Worm (Caenorhabditis elegans) whole organism, midembryonic: ENCODE data around the gene trap-4.

Experiments used
- T22C8.4 ChIP-seq: fragments of 200-800 bp; sonication (Bioruptor generic); IDR thresholded peaks from 2 replicates; pipeline ENCODE4 v1.3.6; 2022; ENCODE audit warnings: missing genetic modification characterization, missing compliant biosample characterization
- cog-1 ChIP-seq: sonication (generic microtip); optimal IDR thresholded peaks from 2 replicates; lab custom pipeline; 2016; ENCODE audit warnings: missing genetic modification characterization, missing compliant biosample characterization
- flt-1 ChIP-seq: fragments of 200-800 bp; sonication (Bioruptor generic); IDR thresholded peaks from 2 replicates; pipeline ENCODE4 v1.3.6; 2022; ENCODE audit warnings: missing genetic modification characterization, missing compliant biosample characterization
- klf-2 ChIP-seq: fragments of 200-800 bp; sonication (Bioruptor generic); conservative IDR thresholded peaks from 2 replicates; pipeline ENCODE4 v1.3.6; 2022; ENCODE audit warnings: missing genetic modification reagents, missing genetic modification characterization, missing compliant biosample characterization
- med-1 ChIP-seq: sonication (generic microtip); optimal IDR thresholded peaks from 2 replicates; lab custom pipeline; 2017; ENCODE audit warnings: missing genetic modification characterization, mild to moderate bottlenecking, missing compliant biosample characterization, antibody characterized with exemption, missing genetic modification reagents; ENCODE audit not compliant: insufficient read depth
- ref-1 ChIP-seq: fragments of 200-800 bp; sonication (Bioruptor generic); conservative IDR thresholded peaks from 2 replicates; pipeline ENCODE4 v1.3.6; 2022; ENCODE audit warnings: missing genetic modification reagents, missing genetic modification characterization, missing compliant biosample characterization
- tab-1 ChIP-seq: fragments of 200-800 bp; sonication (Bioruptor generic); IDR thresholded peaks from 2 replicates; pipeline ENCODE4 v1.3.6; 2022; ENCODE audit warnings: missing genetic modification characterization, missing compliant biosample characterization
- ztf-23 ChIP-seq: fragments of 200-800 bp; sonication (Bioruptor generic); IDR thresholded peaks from 2 replicates; pipeline ENCODE4 v1.3.6; 2022; ENCODE audit warnings: missing genetic modification reagents, missing genetic modification characterization, missing compliant biosample characterization
- ztf-29 ChIP-seq: fragments of 200-800 bp; sonication (Bioruptor generic); IDR thresholded peaks from 2 replicates; pipeline ENCODE4 v1.3.6; 2022; ENCODE audit warnings: missing genetic modification reagents, missing genetic modification characterization, missing compliant biosample characterization

The trap-4 gene

DNA sequence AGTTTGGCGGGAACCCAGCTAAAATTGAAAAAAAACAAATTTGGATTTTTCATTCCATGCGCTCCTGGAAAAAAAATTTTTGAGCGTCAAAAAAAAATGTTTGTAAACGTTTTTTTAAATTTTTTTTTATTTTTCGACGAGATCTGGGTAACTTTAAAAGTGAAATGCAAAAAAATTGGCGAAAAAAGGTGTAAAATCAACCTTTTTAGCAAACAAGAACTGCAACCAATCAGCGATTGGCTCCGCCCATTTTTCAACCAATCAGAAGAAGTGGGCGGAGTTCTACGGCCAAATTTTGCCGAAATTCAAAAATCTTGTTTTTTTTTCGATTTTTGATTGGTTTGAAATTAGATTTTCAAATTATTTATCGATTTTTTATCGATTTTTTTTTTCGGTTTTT, 25.0 kb upstream of the trap-4 start:
- no peak for TF ChIP-seq ref-1 (GFP tag; lab: Robert Waterston, UW)
- TF ChIP-seq klf-2 (GFP tag; lab: Robert Waterston, UW) = no peak

DNA sequence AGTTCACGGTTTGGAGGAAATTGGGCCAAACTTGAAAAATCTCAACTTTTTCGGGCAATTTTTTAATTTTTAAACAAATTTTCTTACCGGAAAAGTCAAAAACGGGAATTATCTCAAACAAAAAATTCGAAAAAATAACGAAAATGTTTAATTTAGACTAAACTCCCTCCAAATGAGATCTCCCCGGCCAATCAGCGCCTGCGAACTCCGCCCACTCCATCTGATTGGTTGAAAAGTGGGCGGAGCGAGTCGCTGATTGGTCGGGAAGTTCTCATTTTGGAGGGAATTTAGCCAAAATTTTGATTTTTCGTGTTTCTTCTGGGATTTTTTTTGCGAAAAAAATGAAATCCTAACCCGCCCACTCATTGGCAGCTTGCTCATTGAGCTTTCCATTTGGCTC, 23.9 kb upstream of the trap-4 start:
- TF ChIP-seq med-1 (GFP tag; lab: Kevin White, UChicago) = no peak
- TF ChIP-seq tab-1 (GFP tag; lab: Robert Waterston, UW) = no peak

DNA sequence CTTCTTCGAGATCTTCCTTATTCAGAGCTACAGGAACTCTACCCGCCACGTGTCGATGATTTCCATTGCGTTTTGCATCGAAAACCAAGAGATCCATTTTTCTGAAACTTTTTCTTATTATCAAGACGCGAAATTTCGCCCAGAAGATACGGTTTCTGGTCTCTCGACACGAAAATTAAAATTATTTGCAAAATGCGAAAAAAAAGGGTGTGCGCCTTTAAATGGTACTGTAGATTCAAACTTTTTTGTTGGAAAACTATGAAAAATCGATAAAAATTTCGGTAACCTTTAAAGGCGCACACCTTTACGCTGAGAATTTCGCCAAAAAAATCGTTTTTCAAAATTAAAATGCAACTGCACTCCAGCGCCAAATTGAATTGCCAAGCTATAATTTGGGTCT, 22.4 kb upstream of the trap-4 start, which contains the start of gene tsen-2:
Gene tsen-2 (minus strand): TSS at position 101 of the 400 bp plus-strand sequence.
- no peak for TF ChIP-seq flt-1 (GFP tag; lab: Robert Waterston, UW)
- TF ChIP-seq med-1 (GFP tag; lab: Kevin White, UChicago) = no peak
- TF ChIP-seq cog-1 = no peak
- no peak for TF ChIP-seq ztf-29 (GFP tag; lab: Robert Waterston, UW)
- no peak for TF ChIP-seq ztf-23 (GFP tag; lab: Robert Waterston, UW)
- TF ChIP-seq klf-2 (GFP tag; lab: Robert Waterston, UW) = no peak
- TF ChIP-seq T22C8.4 (GFP tag; lab: Robert Waterston, UW) = no peak
- no peak for TF ChIP-seq ref-1 (GFP tag; lab: Robert Waterston, UW)
- no peak for TF ChIP-seq tab-1 (GFP tag; lab: Robert Waterston, UW)

DNA sequence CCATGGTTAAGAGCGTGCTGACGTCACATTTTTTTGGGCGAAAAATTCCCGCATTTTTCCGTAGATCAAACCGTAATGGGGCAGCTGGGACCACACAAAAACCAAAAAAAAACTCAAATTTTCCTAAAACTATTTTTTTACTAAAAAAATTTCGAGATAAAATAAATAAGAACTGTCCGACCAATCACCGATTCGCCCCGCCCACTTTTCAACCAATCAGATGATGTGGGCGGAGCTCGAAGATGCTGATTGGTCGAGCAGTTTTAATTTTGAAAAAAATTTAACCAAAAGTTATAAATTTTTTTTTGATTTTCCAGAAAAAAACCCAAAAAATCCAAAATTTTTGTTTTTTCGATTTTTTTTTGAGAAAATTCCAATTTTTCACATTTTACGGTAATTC, 20.5 kb upstream of the trap-4 start:
- no peak for TF ChIP-seq klf-2 (GFP tag; lab: Robert Waterston, UW)
- no peak for TF ChIP-seq flt-1 (GFP tag; lab: Robert Waterston, UW)
- TF ChIP-seq T22C8.4 (GFP tag; lab: Robert Waterston, UW) = no peak

DNA sequence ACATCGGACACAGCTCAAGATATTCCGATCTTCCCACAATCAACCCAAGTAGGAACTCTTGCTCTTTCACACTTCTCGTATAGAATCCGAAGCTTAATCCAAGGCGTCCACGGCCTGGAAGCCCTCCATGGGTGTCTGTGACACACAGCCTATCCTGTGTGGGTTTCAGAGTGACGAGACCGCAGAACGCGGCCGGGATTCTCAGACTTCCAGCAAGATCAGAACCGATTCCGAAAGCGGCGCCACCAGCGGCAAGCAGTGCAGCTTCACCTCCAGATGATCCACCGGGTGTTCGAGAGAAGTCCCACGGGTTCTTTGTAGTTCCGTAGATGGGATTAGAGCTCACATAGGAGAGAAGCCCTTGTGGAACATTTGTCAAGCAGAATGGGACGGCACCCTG, 17.8 kb upstream of the trap-4 start:
- TF ChIP-seq ztf-29 (GFP tag; lab: Robert Waterston, UW) (no peak), T22C8.4 (GFP tag; lab: Robert Waterston, UW) (no peak), ztf-23 (GFP tag; lab: Robert Waterston, UW) (no peak), klf-2 (GFP tag; lab: Robert Waterston, UW) (no peak), cog-1 (no peak), tab-1 (GFP tag; lab: Robert Waterston, UW) (no peak), ref-1 (GFP tag; lab: Robert Waterston, UW) (no peak), flt-1 (GFP tag; lab: Robert Waterston, UW) (no peak), med-1 (GFP tag; lab: Kevin White, UChicago) (no peak)

DNA sequence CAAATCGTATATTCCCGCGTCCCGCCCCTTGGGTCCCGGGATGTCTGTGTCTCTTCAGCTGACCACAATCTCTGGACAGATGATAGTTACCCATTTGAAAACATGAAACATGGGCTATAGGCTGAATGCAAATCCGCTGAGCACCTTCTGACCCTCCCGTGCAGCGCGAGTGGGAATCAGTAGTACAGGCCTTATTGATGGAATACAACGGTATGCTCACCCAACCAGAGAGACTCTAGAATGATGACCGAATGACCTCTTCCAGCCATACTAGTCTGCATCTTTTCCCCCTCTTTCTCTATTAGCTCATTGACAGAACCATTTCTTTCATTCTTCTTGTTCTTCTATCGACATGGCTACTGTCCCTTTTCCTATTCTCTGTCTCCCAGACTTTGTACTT, 13.4 kb upstream of the trap-4 start, which contains the start of gene sdz-33:
Gene sdz-33 (plus strand): TSS at position 301 of the 400 bp plus-strand sequence.
- TF ChIP-seq ztf-29 (GFP tag; lab: Robert Waterston, UW) (no peak), T22C8.4 (GFP tag; lab: Robert Waterston, UW) (no peak), tab-1 (GFP tag; lab: Robert Waterston, UW) (no peak), cog-1 (no peak), ref-1 (GFP tag; lab: Robert Waterston, UW) (no peak), klf-2 (GFP tag; lab: Robert Waterston, UW) (no peak), med-1 (GFP tag; lab: Kevin White, UChicago) (no peak), flt-1 (GFP tag; lab: Robert Waterston, UW) (no peak), ztf-23 (GFP tag; lab: Robert Waterston, UW) (no peak)

DNA sequence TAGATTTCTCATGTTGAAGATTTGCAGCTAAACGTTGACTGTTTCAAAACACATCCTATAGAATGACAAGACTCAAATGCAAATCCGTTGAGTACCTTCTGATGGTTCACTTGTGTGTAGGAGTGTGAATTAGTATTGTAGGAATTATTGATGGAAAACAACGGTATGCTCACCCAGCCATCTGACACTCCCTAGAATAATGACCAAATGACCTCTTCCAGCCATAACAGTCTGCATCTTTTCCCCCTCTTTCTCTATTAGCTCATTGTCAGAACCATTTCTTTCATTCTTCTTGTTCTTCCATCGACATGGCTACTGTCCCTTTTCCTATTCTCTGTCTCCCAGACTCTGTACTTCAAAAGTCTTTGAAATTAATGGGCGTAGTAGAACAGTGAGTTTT, 11.9 kb upstream of the trap-4 start, which contains the start of gene fbxb-24:
Gene fbxb-24 (plus strand): TSS at position 301 of the 400 bp plus-strand sequence.
- TF ChIP-seq ztf-29 (GFP tag; lab: Robert Waterston, UW) (no peak), ref-1 (GFP tag; lab: Robert Waterston, UW) (no peak), tab-1 (GFP tag; lab: Robert Waterston, UW) (no peak), klf-2 (GFP tag; lab: Robert Waterston, UW) (no peak), med-1 (GFP tag; lab: Kevin White, UChicago) (no peak), ztf-23 (GFP tag; lab: Robert Waterston, UW) (no peak), T22C8.4 (GFP tag; lab: Robert Waterston, UW) (no peak), cog-1 (no peak), flt-1 (GFP tag; lab: Robert Waterston, UW) (no peak)

DNA sequence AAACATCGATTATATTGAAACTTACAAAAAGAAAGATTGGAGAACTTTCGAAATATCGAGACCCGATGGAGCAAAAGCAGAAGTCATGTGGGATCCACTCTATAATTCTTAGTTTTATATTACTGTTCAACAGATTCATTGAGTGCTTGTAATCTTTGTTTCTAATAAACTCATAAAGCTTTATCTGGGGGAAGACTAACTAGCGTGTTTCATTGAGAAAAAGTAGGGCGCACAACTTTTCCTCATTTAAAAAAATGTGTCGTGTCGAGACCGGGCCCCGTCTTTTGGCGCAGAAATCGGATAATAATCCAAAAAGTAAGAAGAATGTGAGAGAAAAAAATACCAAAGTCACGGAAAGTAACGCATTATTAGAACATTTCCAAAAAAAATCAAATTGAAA, 10.8 kb upstream of the trap-4 start, which contains the start of gene faah-4:
Gene faah-4 (minus strand): TSS at position 101 of the 400 bp plus-strand sequence.
- TF ChIP-seq ref-1 (GFP tag; lab: Robert Waterston, UW) (no peak), ztf-29 (GFP tag; lab: Robert Waterston, UW) (no peak), cog-1 (no peak), ztf-23 (GFP tag; lab: Robert Waterston, UW) (no peak), tab-1 (GFP tag; lab: Robert Waterston, UW) (no peak), klf-2 (GFP tag; lab: Robert Waterston, UW) (no peak), flt-1 (GFP tag; lab: Robert Waterston, UW) (no peak), med-1 (GFP tag; lab: Kevin White, UChicago) (no peak), T22C8.4 (GFP tag; lab: Robert Waterston, UW) (no peak)

DNA sequence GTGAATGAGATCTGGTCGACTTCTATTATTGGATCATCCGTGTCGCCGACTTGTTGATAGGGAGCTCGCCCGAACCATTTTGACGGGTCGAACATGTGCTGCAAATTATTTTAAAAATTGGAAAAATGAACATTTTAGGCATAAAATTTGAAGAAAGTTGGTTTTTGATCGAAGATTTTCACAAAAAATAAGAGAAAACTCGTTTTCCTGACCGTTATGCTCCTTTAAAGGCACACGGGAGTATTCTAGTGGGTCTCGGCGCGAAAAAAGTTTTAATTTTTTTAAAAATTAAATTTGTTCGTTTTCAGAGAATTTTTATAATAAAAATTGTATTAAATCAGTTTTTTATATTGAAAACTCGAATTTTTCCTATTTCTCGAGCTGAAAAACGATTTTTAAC, 6.3 kb upstream of the trap-4 start, which contains the start of gene Y56A3A.16:
Gene Y56A3A.16 (minus strand): TSS at position 101 of the 400 bp plus-strand sequence.
- TF ChIP-seq flt-1 (GFP tag; lab: Robert Waterston, UW) = no peak
- TF ChIP-seq ztf-29 (GFP tag; lab: Robert Waterston, UW) = no peak
- TF ChIP-seq klf-2 (GFP tag; lab: Robert Waterston, UW) = no peak
- TF ChIP-seq med-1 (GFP tag; lab: Kevin White, UChicago) = no peak
- no peak for TF ChIP-seq ztf-23 (GFP tag; lab: Robert Waterston, UW)
- no peak for TF ChIP-seq cog-1
- no peak for TF ChIP-seq ref-1 (GFP tag; lab: Robert Waterston, UW)

DNA sequence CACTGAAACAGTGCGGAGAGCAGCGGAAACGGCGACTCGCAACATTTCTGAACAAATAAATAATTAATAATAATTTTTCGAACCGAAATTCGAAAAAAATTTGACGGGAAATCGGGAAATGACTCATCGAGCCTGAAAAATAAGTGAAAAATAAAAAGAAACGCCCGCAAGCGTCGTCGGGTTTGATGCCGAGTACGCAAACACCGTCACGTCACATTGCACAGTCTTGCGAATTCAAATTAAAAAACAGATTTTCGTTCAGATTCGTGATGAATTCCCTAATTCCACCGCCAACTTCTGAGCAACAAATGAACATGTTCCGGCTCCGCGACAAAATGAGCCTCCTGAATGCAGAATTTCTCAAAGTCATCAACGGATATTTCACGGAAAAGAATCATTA, 4.9 kb upstream of the trap-4 start, which contains the start of the genes ndab-1 and npp-16:
Gene ndab-1 (minus strand): TSS at position 47 of the 400 bp plus-strand sequence.
Gene npp-16 (plus strand): TSS at position 263 of the 400 bp plus-strand sequence.
- no peak for TF ChIP-seq ztf-23 (GFP tag; lab: Robert Waterston, UW)
- TF ChIP-seq flt-1 (GFP tag; lab: Robert Waterston, UW) = 0 out of 2 replicates have a peak, but pooled peaks have one; percentile 36
- no peak for TF ChIP-seq tab-1 (GFP tag; lab: Robert Waterston, UW)
